Fruit fly (Drosophila melanogaster) whole organism, embryonic: Measurements from ENCODE around the gene CG1840.

Experiments used
- Antp ChIP-seq: fragments of 200-800 bp; sonication (Bioruptor generic); optimal IDR thresholded peaks from 3 replicates; lab custom pipeline; 2016; ENCODE audit warnings: missing biosample characterization, missing genetic modification characterization
- Atf-2 ChIP-seq: fragments of 200-800 bp; sonication (Bioruptor generic); optimal IDR thresholded peaks from 2 replicates; lab custom pipeline; 2016; ENCODE audit warnings: missing biosample characterization, missing genetic modification characterization
- CG1024 ChIP-seq: fragments of 200-800 bp; sonication (Bioruptor generic); IDR thresholded peaks from 2 replicates; pipeline ENCODE4 v1.3.6; 2022; ENCODE audit warnings: missing biosample characterization, missing genetic modification characterization
- CG10565 ChIP-seq: fragments of 200-800 bp; sonication (Bioruptor generic); optimal IDR thresholded peaks from 3 replicates; lab custom pipeline; 2016; ENCODE audit warnings: missing biosample characterization, mild to moderate bottlenecking, missing genetic modification characterization
- CG13287 ChIP-seq: fragments of 200-800 bp; sonication (Bioruptor generic); IDR thresholded peaks from 2 replicates; pipeline ENCODE4 v1.3.6; 2022; ENCODE audit warnings: missing biosample characterization, missing genetic modification characterization; ENCODE audit not compliant: partially characterized antibody
- CG14441 ChIP-seq: fragments of 200-800 bp; sonication (Bioruptor generic); IDR thresholded peaks from 2 replicates; pipeline ENCODE4 v1.3.6; 2022; ENCODE audit warnings: missing biosample characterization, missing genetic modification characterization
- CG14710 ChIP-seq: fragments of 200-800 bp; sonication (Bioruptor generic); optimal IDR thresholded peaks from 3 replicates; lab custom pipeline; 2019; ENCODE audit warnings: missing biosample characterization, mild to moderate bottlenecking, missing genetic modification characterization, moderate library complexity
- CG17912 ChIP-seq: fragments of 200-800 bp; sonication (Bioruptor generic); optimal IDR thresholded peaks from 2 replicates; lab custom pipeline; 2018; ENCODE audit warnings: missing biosample characterization, mild to moderate bottlenecking, missing genetic modification characterization
- CG18764 ChIP-seq: fragments of 200-800 bp; sonication (Bioruptor generic); optimal IDR thresholded peaks from 3 replicates; lab custom pipeline; 2016; ENCODE audit warnings: missing biosample characterization, missing genetic modification characterization
- CG2199 ChIP-seq: fragments of 200-800 bp; sonication (Bioruptor generic); IDR thresholded peaks from 3 replicates; pipeline ENCODE4 v1.3.6; 2022; ENCODE audit warnings: missing biosample characterization, missing genetic modification characterization
- CG30403 ChIP-seq: fragments of 200-800 bp; sonication (Bioruptor generic); optimal IDR thresholded peaks from 3 replicates; lab custom pipeline; 2016; ENCODE audit warnings: missing biosample characterization, missing genetic modification characterization
- CG3065 ChIP-seq: fragments of 200-800 bp; sonication (Bioruptor generic); optimal IDR thresholded peaks from 2 replicates; lab custom pipeline; 2016; ENCODE audit warnings: missing biosample characterization, missing genetic modification characterization
- CG3838 ChIP-seq: fragments of 200-800 bp; sonication (Bioruptor generic); optimal IDR thresholded peaks from 3 replicates; lab custom pipeline; 2016; ENCODE audit warnings: missing biosample characterization, missing genetic modification characterization
- CG4282 ChIP-seq: fragments of 200-800 bp; sonication (Bioruptor generic); optimal IDR thresholded peaks from 2 replicates; lab custom pipeline; 2016; ENCODE audit warnings: missing biosample characterization, missing genetic modification characterization
- CG4360 ChIP-seq: fragments of 200-800 bp; sonication (Bioruptor generic); IDR thresholded peaks from 2 replicates; pipeline ENCODE4 v1.3.6; 2022; ENCODE audit warnings: missing biosample characterization, missing genetic modification characterization
- CG4730 ChIP-seq: fragments of 200-800 bp; sonication (Bioruptor generic); IDR thresholded peaks from 2 replicates; pipeline ENCODE4 v1.3.6; 2022; ENCODE audit warnings: missing biosample characterization, missing genetic modification characterization
- CG4820 ChIP-seq: fragments of 200-800 bp; sonication (Bioruptor generic); optimal IDR thresholded peaks from 3 replicates; lab custom pipeline; 2016; ENCODE audit warnings: missing biosample characterization, missing genetic modification characterization
- CG5180 ChIP-seq: fragments of 200-800 bp; sonication (Bioruptor generic); optimal IDR thresholded peaks from 3 replicates; lab custom pipeline; 2017; ENCODE audit warnings: missing biosample characterization, missing genetic modification characterization, mild to moderate bottlenecking, moderate library complexity, missing genetic modification reagents
- CG6813 ChIP-seq: fragments of 200-800 bp; sonication (Bioruptor generic); optimal IDR thresholded peaks from 2 replicates; lab custom pipeline; 2017; ENCODE audit warnings: missing biosample characterization, missing genetic modification characterization, mild to moderate bottlenecking, moderate library complexity, missing genetic modification reagents
- CG8089 ChIP-seq: fragments of 200-800 bp; sonication (Bioruptor generic); optimal IDR thresholded peaks from 3 replicates; lab custom pipeline; 2016; ENCODE audit warnings: missing biosample characterization, missing genetic modification characterization
- D19A ChIP-seq: fragments of 200-800 bp; optimal IDR thresholded peaks from 3 replicates; lab custom pipeline; 2019; ENCODE audit warnings: missing biosample characterization, mild to moderate bottlenecking, missing genetic modification characterization, moderate library complexity
- Dek ChIP-seq: fragments of 200-800 bp; sonication (Bioruptor generic); optimal IDR thresholded peaks from 3 replicates; lab custom pipeline; 2019; ENCODE audit warnings: missing biosample characterization, mild to moderate bottlenecking, missing genetic modification characterization, moderate library complexity
- Dip2 ChIP-seq: fragments of 200-800 bp; sonication (Bioruptor generic); IDR thresholded peaks from 2 replicates; pipeline ENCODE4 v1.3.6; 2022; ENCODE audit warnings: missing biosample characterization, missing genetic modification characterization
- E2f2 ChIP-seq: fragments of 200-800 bp; sonication (Bioruptor generic); IDR thresholded peaks from 2 replicates; pipeline ENCODE4 v1.3.6; 2022; ENCODE audit warnings: missing biosample characterization, missing genetic modification characterization
- HHEX ChIP-seq: fragments of 200-800 bp; sonication (Bioruptor generic); optimal IDR thresholded peaks from 3 replicates; lab custom pipeline; 2017; ENCODE audit warnings: missing biosample characterization, mild to moderate bottlenecking, missing genetic modification characterization, missing genetic modification reagents
- MTF-1 ChIP-seq: fragments of 200-800 bp; sonication (Bioruptor generic); optimal IDR thresholded peaks from 2 replicates; lab custom pipeline; 2018; ENCODE audit warnings: missing biosample characterization, mild to moderate bottlenecking, missing genetic modification characterization, borderline replicate concordance
- Mad ChIP-seq: fragments of 200-800 bp; sonication (Bioruptor generic); optimal IDR thresholded peaks from 2 replicates; lab custom pipeline; 2016; ENCODE audit warnings: missing biosample characterization, missing genetic modification characterization
- Sox100B ChIP-seq: fragments of 200-800 bp; sonication (Bioruptor generic); optimal IDR thresholded peaks from 3 replicates; lab custom pipeline; 2018; ENCODE audit warnings: missing biosample characterization, mild to moderate bottlenecking, missing genetic modification characterization
- aop ChIP-seq: fragments of 200-800 bp; sonication (Bioruptor generic); IDR thresholded peaks from 2 replicates; pipeline ENCODE4 v1.3.6; 2022; ENCODE audit warnings: missing biosample characterization, missing genetic modification characterization
- az2 ChIP-seq: fragments of 200-800 bp; sonication (Bioruptor generic); optimal IDR thresholded peaks from 3 replicates; lab custom pipeline; 2016; ENCODE audit warnings: missing biosample characterization, missing genetic modification characterization
- chn ChIP-seq: fragments of 200-800 bp; sonication (Bioruptor generic); optimal IDR thresholded peaks from 2 replicates; lab custom pipeline; 2016; ENCODE audit warnings: missing biosample characterization, missing genetic modification characterization
- dimm ChIP-seq: fragments of 200-800 bp; sonication (Bioruptor generic); IDR thresholded peaks from 2 replicates; pipeline ENCODE4 v1.3.6; 2022; ENCODE audit warnings: missing biosample characterization, missing genetic modification characterization
- disco-r ChIP-seq: fragments of 200-800 bp; sonication (Bioruptor generic); optimal IDR thresholded peaks from 2 replicates; lab custom pipeline; 2016; ENCODE audit warnings: missing biosample characterization, missing genetic modification characterization
- esg ChIP-seq: fragments of 200-800 bp; sonication (Bioruptor generic); conservative IDR thresholded peaks from 2 replicates; pipeline ENCODE4 v1.3.6; 2022; ENCODE audit warnings: missing biosample characterization, missing genetic modification characterization
- gem ChIP-seq: fragments of 200-800 bp; sonication (Bioruptor generic); optimal IDR thresholded peaks from 2 replicates; lab custom pipeline; 2019; ENCODE audit warnings: missing biosample characterization, mild to moderate bottlenecking, missing genetic modification characterization, moderate library complexity
- hbn ChIP-seq: fragments of 200-800 bp; sonication (Bioruptor generic); IDR thresholded peaks from 2 replicates; pipeline ENCODE4 v1.3.6; 2022; ENCODE audit warnings: missing biosample characterization, missing genetic modification characterization; ENCODE audit not compliant: partially characterized antibody
- jumu ChIP-seq: fragments of 200-800 bp; sonication (Bioruptor generic); optimal IDR thresholded peaks from 3 replicates; lab custom pipeline; 2016; ENCODE audit warnings: missing biosample characterization, missing genetic modification characterization
- lab ChIP-seq: fragments of 200-800 bp; sonication (Bioruptor generic); optimal IDR thresholded peaks from 3 replicates; lab custom pipeline; 2017; ENCODE audit warnings: missing biosample characterization, missing genetic modification characterization, mild to moderate bottlenecking, moderate library complexity, missing genetic modification reagents
- maf-S ChIP-seq: fragments of 200-800 bp; sonication (Bioruptor generic); optimal IDR thresholded peaks from 2 replicates; lab custom pipeline; 2016; ENCODE audit warnings: missing biosample characterization, missing genetic modification characterization
- pan ChIP-seq, 4 experiments: fragments of >200 bp in 3 of 4; fragments of 200-800 bp in 1 of 4; sonication (Bioruptor generic) in 1 of 4; optimal IDR thresholded peaks in 3 of 4; IDR thresholded peaks in 1 of 4; 2 replicates each; pipeline versions ENCODE4 v1.3.6 to Lab custom; 2017 to 2022; ENCODE audit warnings: missing biosample characterization in 2 of 4, missing genetic modification characterization in 2 of 4, mixed read lengths in 1 of 4
- pros ChIP-seq: fragments of 200-800 bp; sonication (Bioruptor generic); optimal IDR thresholded peaks from 3 replicates; lab custom pipeline; 2019; ENCODE audit warnings: missing biosample characterization, mild to moderate bottlenecking, missing genetic modification characterization, moderate library complexity
- sc ChIP-seq, 3 experiments: fragments of >200 bp in 2 of 3; fragments of 200-800 bp in 1 of 3; sonication (Bioruptor generic) in 1 of 3; optimal IDR thresholded peaks; 2 replicates in 2 of 3; 3 replicates in 1 of 3; lab custom pipeline; 2017; ENCODE audit warnings: mild to moderate bottlenecking in 1 of 3, missing biosample characterization in 1 of 3, missing genetic modification characterization in 1 of 3, missing genetic modification reagents in 1 of 3
- sens ChIP-seq: fragments of 200-800 bp; sonication (Bioruptor generic); peaks from one replicate; lab custom pipeline; 2016; ENCODE audit warnings: missing biosample characterization, missing genetic modification characterization
- shn ChIP-seq: fragments of 200-800 bp; sonication (Bioruptor generic); optimal IDR thresholded peaks from 3 replicates; lab custom pipeline; 2016; ENCODE audit warnings: missing biosample characterization, missing genetic modification characterization
- sna ChIP-seq: fragments of 200-800 bp; sonication (Bioruptor generic); IDR thresholded peaks from 2 replicates; pipeline ENCODE4 v1.3.6; 2022; ENCODE audit warnings: missing biosample characterization, missing genetic modification characterization; ENCODE audit not compliant: partially characterized antibody
- so ChIP-seq: fragments of 200-800 bp; sonication (Bioruptor generic); IDR thresholded peaks from 3 replicates; pipeline ENCODE4 v1.3.6; 2022; ENCODE audit warnings: missing biosample characterization, missing genetic modification characterization
- sqz ChIP-seq: fragments of 200-800 bp; sonication (Bioruptor generic); optimal IDR thresholded peaks from 3 replicates; lab custom pipeline; 2018; ENCODE audit warnings: missing biosample characterization, mild to moderate bottlenecking, missing genetic modification characterization
- tll ChIP-seq, 2 experiments: fragments of 200-800 bp in 1 of 2; fragments of >200 bp in 1 of 2; sonication (Bioruptor generic) in 1 of 2; optimal IDR thresholded peaks; 2 replicates each; lab custom pipeline; 2017 to 2019; ENCODE audit warnings: missing biosample characterization in 2 of 2, missing genetic modification characterization in 2 of 2, mild to moderate bottlenecking in 1 of 2, moderate library complexity in 1 of 2
- zen ChIP-seq: fragments of 200-800 bp; sonication (Bioruptor generic); optimal IDR thresholded peaks from 3 replicates; lab custom pipeline; 2018; ENCODE audit warnings: missing biosample characterization, mild to moderate bottlenecking, missing genetic modification characterization, moderate library complexity

Gene CG1840

dm6 chrX:11915154-11915593, 27.0 kb downstream of the CG1840 start (continued):
- TF ChIP-seq CG4360 (GFP tag; lab: Robert Waterston, UW) (peak; percentile 51), Mad (GFP tag; lab: Kevin White, UChicago) (peak; percentile 25), zen (tag; lab: Kevin White, UChicago) (peak; percentile 93), MTF-1 (GFP tag; lab: Kevin White, UChicago) (peak; percentile 68), CG2199 (GFP tag; lab: Robert Waterston, UW) (peak; percentile 72; the same call in 1 of the 3 replicates), CG4730 (GFP tag; lab: Robert Waterston, UW) (peak; percentile 59), hbn (GFP tag; lab: Robert Waterston, UW) (no peak), Dek (tag; lab: Kevin White, UChicago) (peak; percentile 89), CG10565 (GFP tag; lab: Kevin White, UChicago) (no peak), Antp (no peak), CG1024 (GFP tag; lab: Robert Waterston, UW) (peak; percentile 15; the same call in 1 of the 2 replicates), HHEX (GFP tag; lab: Kevin White, UChicago) (peak; percentile 86), CG18764 (GFP tag; lab: Kevin White, UChicago) (peak; percentile 44), D19A (peak; percentile 90), aop (GFP tag; lab: Robert Waterston, UW) (0 out of 2 replicates have a peak, but pooled peaks have one; percentile 46), shn (GFP tag; lab: Kevin White, UChicago) (no peak), pan (optimal IDR thresholded peaks at IDR 0.05; lab: Kevin White, UChicago) (no peak), pan (GFP tag; optimal IDR thresholded peaks at IDR 0.05 in 1 of 2, IDR thresholded peaks at IDR 0.05 in 1 of 2) (peak in 1 of 2 experiments; percentile 91), lab (GFP tag; lab: Kevin White, UChicago) (peak; percentile 88), CG14441 (GFP tag; lab: Robert Waterston, UW) (peak; percentile 81), sqz (GFP tag; lab: Kevin White, UChicago) (peak; percentile 84), sna (no peak), esg (GFP tag; lab: Robert Waterston, UW) (peak; percentile 86), Dip2 (0 out of 2 replicates have a peak, but pooled peaks have one; percentile 34), gem (tag; lab: Kevin White, UChicago) (peak; percentile 95), CG30403 (peak; percentile 83), tll (GFP tag; optimal IDR thresholded peaks at IDR 0.05; lab: Kevin White, UChicago) (peak in 1 of 2 experiments; percentile 38), CG4282 (GFP tag; lab: Kevin White, UChicago) (no peak), maf-S (GFP tag; lab: Kevin White, UChicago) (no peak), CG4820 (GFP tag; lab: Kevin White, UChicago) (peak; percentile 79), CG17912 (GFP tag; lab: Kevin White, UChicago) (peak; percentile 53), CG14710 (peak; percentile 92), CG8089 (GFP tag; lab: Kevin White, UChicago) (no peak), Atf-2 (GFP tag; lab: Kevin White, UChicago) (no peak), E2f2 (GFP tag; lab: Robert Waterston, UW) (peak; percentile 67), sens (peak; percentile 85), disco-r (GFP tag; lab: Kevin White, UChicago) (no peak), Sox100B (GFP tag; lab: Kevin White, UChicago) (peak; percentile 94), CG3838 (no peak), CG13287 (GFP tag; lab: Robert Waterston, UW) (no peak), chn (peak; percentile 1), CG6813 (GFP tag; lab: Kevin White, UChicago) (peak; percentile 79), jumu (GFP tag; lab: Kevin White, UChicago) (no peak), dimm (GFP tag; lab: Robert Waterston, UW) (peak; percentile 61; the same call in 1 of the 2 replicates), az2 (GFP tag; lab: Kevin White, UChicago) (peak; percentile 80), sc (optimal IDR thresholded peaks at IDR 0.05; lab: Kevin White, UChicago) (no peak), sc (GFP tag; optimal IDR thresholded peaks at IDR 0.05; lab: Kevin White, UChicago) (peak; percentile 82), so (GFP tag; lab: Robert Waterston, UW) (peak; percentile 90), CG5180 (peak; percentile 83), pros (GFP tag; lab: Kevin White, UChicago) (peak; percentile 53), CG3065 (peak; percentile 35)
